Fruit fly (Drosophila melanogaster): ENCODE measurements around the gene CG31922.
A peak's percentile ranks its signal among the peaks of the same experiment; 100 is the strongest.

CG31922 gene

dm6 chr2L:1199912-1200721 is 30.1 kb downstream of the CG31922 start, which contains the start of the genes CG43349 and CG5011:
TSS of gene CG43349 (plus strand) at chr2L:1200205.
TSS of gene CG5011 (plus strand) at chr2L:1200671.
- no peak for TF ChIP-seq psq (optimal IDR thresholded peaks at IDR 0.05)
- no peak for TF ChIP-seq Dll (optimal IDR thresholded peaks at IDR 0.05)

- no peak for TF ChIP-seq pan (optimal IDR thresholded peaks at IDR 0.05)
- TF ChIP-seq EcR (GFP tag; optimal IDR thresholded peaks at IDR 0.05): no peak
- TF ChIP-seq Dll (optimal IDR thresholded peaks at IDR 0.05): no peak
- no peak for TF ChIP-seq psq (optimal IDR thresholded peaks at IDR 0.05)
- TF ChIP-seq CG8478 (optimal IDR thresholded peaks at IDR 0.05): no peak
- TF ChIP-seq usp (GFP tag; optimal IDR thresholded peaks at IDR 0.05): no peak
Observed at dm6 chr2L:1201396-1201837, 31.4 kb downstream of the CG31922 start.

- no peak for TF ChIP-seq EcR (GFP tag; optimal IDR thresholded peaks at IDR 0.05)
- no peak for TF ChIP-seq CG8478 (optimal IDR thresholded peaks at IDR 0.05)
- TF ChIP-seq psq (optimal IDR thresholded peaks at IDR 0.05): no peak
- TF ChIP-seq Dll (optimal IDR thresholded peaks at IDR 0.05): no peak
- TF ChIP-seq usp (GFP tag; optimal IDR thresholded peaks at IDR 0.05): no peak
- no peak for TF ChIP-seq pan (optimal IDR thresholded peaks at IDR 0.05)
Observed at dm6 chr2L:1202445-1202844, 32.5 kb downstream of the CG31922 start.

dm6 chr2L:1203915-1204314 is 33.9 kb downstream of the CG31922 start, which contains the start of gene CG14342:
TSS of gene CG14342 (plus strand) at chr2L:1204215.
- TF ChIP-seq psq (optimal IDR thresholded peaks at IDR 0.05) (no peak), usp (GFP tag; optimal IDR thresholded peaks at IDR 0.05) (no peak), EcR (GFP tag; optimal IDR thresholded peaks at IDR 0.05) (no peak), Dll (optimal IDR thresholded peaks at IDR 0.05) (no peak), CG8478 (optimal IDR thresholded peaks at IDR 0.05) (no peak), pan (optimal IDR thresholded peaks at IDR 0.05) (no peak)

dm6 chr2L:1207432-1207831 is 37.5 kb downstream of the CG31922 start:
- TF ChIP-seq Dll (optimal IDR thresholded peaks at IDR 0.05) (no peak), CG8478 (optimal IDR thresholded peaks at IDR 0.05) (no peak), usp (GFP tag; optimal IDR thresholded peaks at IDR 0.05) (no peak), pan (optimal IDR thresholded peaks at IDR 0.05) (no peak), EcR (GFP tag; optimal IDR thresholded peaks at IDR 0.05) (no peak), psq (optimal IDR thresholded peaks at IDR 0.05) (no peak)

- TF ChIP-seq psq (optimal IDR thresholded peaks at IDR 0.05): no peak
- no peak for TF ChIP-seq Dll (optimal IDR thresholded peaks at IDR 0.05)
- no peak for TF ChIP-seq pan (optimal IDR thresholded peaks at IDR 0.05)
Observed at dm6 chr2L:1211528-1211927, 41.5 kb downstream of the CG31922 start.

- TF ChIP-seq psq (optimal IDR thresholded peaks at IDR 0.05): no peak
- TF ChIP-seq Dll (optimal IDR thresholded peaks at IDR 0.05): no peak
- TF ChIP-seq usp (GFP tag; optimal IDR thresholded peaks at IDR 0.05): no peak
- no peak for TF ChIP-seq pan (optimal IDR thresholded peaks at IDR 0.05)
- no peak for TF ChIP-seq CG8478 (optimal IDR thresholded peaks at IDR 0.05)
- no peak for TF ChIP-seq EcR (GFP tag; optimal IDR thresholded peaks at IDR 0.05)
Observed at dm6 chr2L:1213587-1213986, 43.6 kb downstream of the CG31922 start.

- TF ChIP-seq Dll (optimal IDR thresholded peaks at IDR 0.05) (no peak), pan (optimal IDR thresholded peaks at IDR 0.05) (no peak), EcR (GFP tag; optimal IDR thresholded peaks at IDR 0.05) (no peak), usp (GFP tag; optimal IDR thresholded peaks at IDR 0.05) (no peak), CG8478 (optimal IDR thresholded peaks at IDR 0.05) (no peak), psq (optimal IDR thresholded peaks at IDR 0.05) (no peak)
Observed at dm6 chr2L:1214465-1214864, 44.5 kb downstream of the CG31922 start.

dm6 chr2L:1217033-1217612 is 47.1 kb downstream of the CG31922 start:
- TF ChIP-seq pan (optimal IDR thresholded peaks at IDR 0.05) (no peak), EcR (GFP tag; optimal IDR thresholded peaks at IDR 0.05) (no peak), usp (GFP tag; optimal IDR thresholded peaks at IDR 0.05) (no peak), psq (optimal IDR thresholded peaks at IDR 0.05) (no peak), CG8478 (optimal IDR thresholded peaks at IDR 0.05) (no peak), Dll (optimal IDR thresholded peaks at IDR 0.05) (no peak)

- TF ChIP-seq psq (optimal IDR thresholded peaks at IDR 0.05) (no peak), pan (optimal IDR thresholded peaks at IDR 0.05) (peak; percentile 62)
Observed at dm6 chr2L:1217892-1218473, 48.0 kb downstream of the CG31922 start.

dm6 chr2L:1218475-1218874 is 48.5 kb downstream of the CG31922 start:
- TF ChIP-seq Dll (optimal IDR thresholded peaks at IDR 0.05) (no peak), EcR (GFP tag; optimal IDR thresholded peaks at IDR 0.05) (no peak), psq (optimal IDR thresholded peaks at IDR 0.05) (no peak), CG8478 (optimal IDR thresholded peaks at IDR 0.05) (no peak)

dm6 chr2L:1218993-1219392 is 49.0 kb downstream of the CG31922 start, which contains the start of gene CG42329:
TSS of gene CG42329 (plus strand) at chr2L:1219293.
- no peak for TF ChIP-seq CG8478 (optimal IDR thresholded peaks at IDR 0.05)
- no peak for TF ChIP-seq EcR (GFP tag; optimal IDR thresholded peaks at IDR 0.05)
- no peak for TF ChIP-seq psq (optimal IDR thresholded peaks at IDR 0.05)
- TF ChIP-seq pan (optimal IDR thresholded peaks at IDR 0.05): no peak
- TF ChIP-seq usp (GFP tag; optimal IDR thresholded peaks at IDR 0.05): no peak
- no peak for TF ChIP-seq Dll (optimal IDR thresholded peaks at IDR 0.05)
